Worm (Caenorhabditis elegans) whole organism, late embryonic: ENCODE data around the gene Y102A5C.40.

ENCODE experiments used
- C38D4.7 ChIP-seq: fragments of 200-800 bp; sonication (Bioruptor generic); optimal IDR thresholded peaks from 2 replicates; lab custom pipeline; 2018; ENCODE audit warnings: mild to moderate bottlenecking, missing genetic modification characterization, moderate library complexity, missing compliant biosample characterization
- F13H6.1 ChIP-seq: sonication (generic microtip); optimal IDR thresholded peaks from 2 replicates; lab custom pipeline; 2016; ENCODE audit warnings: missing genetic modification characterization, missing compliant biosample characterization
- K02D7.2 ChIP-seq: sonication (generic microtip); optimal IDR thresholded peaks from 2 replicates; lab custom pipeline; 2017; ENCODE audit warnings: mild to moderate bottlenecking, missing genetic modification characterization, missing compliant biosample characterization
- K09A11.1 ChIP-seq: sonication (generic microtip); optimal IDR thresholded peaks from 2 replicates; lab custom pipeline; 2017; ENCODE audit warnings: antibody characterized with exemption, mild to moderate bottlenecking, missing genetic modification characterization, missing compliant biosample characterization; ENCODE audit not compliant: insufficient read depth
- T23F11.4 ChIP-seq: fragments of 200-800 bp; sonication (Bioruptor generic); optimal IDR thresholded peaks from 2 replicates; lab custom pipeline; 2018; ENCODE audit warnings: mild to moderate bottlenecking, missing genetic modification characterization, missing compliant biosample characterization
- Y22D7AL.16 ChIP-seq: sonication (generic microtip); optimal IDR thresholded peaks from 2 replicates; lab custom pipeline; 2016; ENCODE audit warnings: missing genetic modification characterization, missing compliant biosample characterization
- ama-1 ChIP-seq: fragments of 150-350 bp; optimal IDR thresholded peaks from 2 replicates; lab custom pipeline; 2014
- ceh-14 ChIP-seq: sonication (generic microtip); optimal IDR thresholded peaks from 2 replicates; lab custom pipeline; 2016; ENCODE audit warnings: missing genotype, missing genetic modification characterization, missing compliant biosample characterization
- ceh-18 ChIP-seq: sonication (generic microtip); optimal IDR thresholded peaks from 2 replicates; lab custom pipeline; 2016; ENCODE audit warnings: missing genetic modification characterization, missing compliant biosample characterization
- ceh-19 ChIP-seq: fragments of 200-800 bp; sonication (Bioruptor generic); optimal IDR thresholded peaks from 2 replicates; lab custom pipeline; 2018; ENCODE audit warnings: mild to moderate bottlenecking, missing genetic modification characterization, missing compliant biosample characterization
- ceh-22 ChIP-seq: sonication (generic microtip); optimal IDR thresholded peaks from 2 replicates; lab custom pipeline; 2017; ENCODE audit warnings: missing biosample characterization, missing genetic modification characterization
- ceh-24 ChIP-seq: sonication (generic microtip); optimal IDR thresholded peaks from 2 replicates; lab custom pipeline; 2016; ENCODE audit warnings: mild to moderate bottlenecking, missing genetic modification characterization, missing compliant biosample characterization
- ceh-30 ChIP-seq: fragments of 150-350 bp; optimal IDR thresholded peaks from 2 replicates; lab custom pipeline; 2014; ENCODE audit warnings: missing biosample characterization, missing genetic modification characterization
- ceh-31 ChIP-seq: sonication (generic microtip); optimal IDR thresholded peaks from 2 replicates; lab custom pipeline; 2016; ENCODE audit warnings: missing genetic modification characterization, missing compliant biosample characterization
- ceh-9 ChIP-seq: sonication (generic microtip); optimal IDR thresholded peaks from 2 replicates; lab custom pipeline; 2016; ENCODE audit warnings: mild to moderate bottlenecking, missing genetic modification characterization, inconsistent platforms, missing compliant biosample characterization
- che-1 ChIP-seq: sonication (generic microtip); optimal IDR thresholded peaks from 2 replicates; lab custom pipeline; 2016; ENCODE audit warnings: mild to moderate bottlenecking, missing genetic modification characterization, missing compliant biosample characterization
- dmd-4 ChIP-seq: sonication (generic microtip); optimal IDR thresholded peaks from 2 replicates; lab custom pipeline; 2016; ENCODE audit warnings: borderline replicate concordance, missing genetic modification characterization, missing compliant biosample characterization
- dve-1 ChIP-seq: sonication (generic microtip); optimal IDR thresholded peaks from 2 replicates; lab custom pipeline; 2017; ENCODE audit warnings: antibody characterized with exemption, mild to moderate bottlenecking, missing genetic modification characterization, missing compliant biosample characterization
- elt-2 ChIP-seq: sonication (generic microtip); optimal IDR thresholded peaks from 2 replicates; lab custom pipeline; 2016; ENCODE audit warnings: missing genetic modification reagents, missing genetic modification characterization, missing compliant biosample characterization
- elt-4 ChIP-seq: sonication (generic microtip); optimal IDR thresholded peaks from 2 replicates; lab custom pipeline; 2016; ENCODE audit warnings: missing genetic modification characterization, missing compliant biosample characterization
- ets-4 ChIP-seq: sonication (generic microtip); optimal IDR thresholded peaks from 2 replicates; lab custom pipeline; 2016; ENCODE audit warnings: missing genetic modification characterization, missing compliant biosample characterization
- fax-1 ChIP-seq: sonication (generic microtip); optimal IDR thresholded peaks from 2 replicates; lab custom pipeline; 2016; ENCODE audit warnings: missing genotype, missing genetic modification characterization, missing compliant biosample characterization
- gmeb-2 ChIP-seq: sonication (generic microtip); optimal IDR thresholded peaks from 2 replicates; lab custom pipeline; 2016; ENCODE audit warnings: missing genetic modification characterization, inconsistent platforms, missing compliant biosample characterization
- hlh-13 ChIP-seq: fragments of 200-800 bp; sonication (Bioruptor generic); optimal IDR thresholded peaks from 2 replicates; lab custom pipeline; 2018; ENCODE audit warnings: mild to moderate bottlenecking, missing genetic modification characterization, missing compliant biosample characterization
- hlh-15 ChIP-seq: sonication (generic microtip); optimal IDR thresholded peaks from 2 replicates; lab custom pipeline; 2016; ENCODE audit warnings: missing genetic modification characterization, missing compliant biosample characterization
- hlh-30 ChIP-seq: sonication (generic microtip); optimal IDR thresholded peaks from 2 replicates; lab custom pipeline; 2017; ENCODE audit warnings: antibody characterized with exemption, missing genetic modification characterization, missing compliant biosample characterization; ENCODE audit not compliant: insufficient read depth
- hlh-6 ChIP-seq: sonication (generic microtip); optimal IDR thresholded peaks from 2 replicates; lab custom pipeline; 2016; ENCODE audit warnings: missing genotype, missing genetic modification characterization, missing compliant biosample characterization
- lin-11 ChIP-seq: fragments of 200-800 bp; sonication (Bioruptor generic); optimal IDR thresholded peaks from 2 replicates; lab custom pipeline; 2018; ENCODE audit warnings: mild to moderate bottlenecking, missing genetic modification characterization, missing compliant biosample characterization
- madf-2 ChIP-seq: sonication (generic microtip); optimal IDR thresholded peaks from 2 replicates; lab custom pipeline; 2017; ENCODE audit warnings: missing genetic modification characterization, missing compliant biosample characterization
- mec-3 ChIP-seq: sonication (generic microtip); optimal IDR thresholded peaks from 2 replicates; lab custom pipeline; 2016; ENCODE audit warnings: borderline replicate concordance, missing genetic modification characterization, missing compliant biosample characterization
- nhr-11 ChIP-seq: fragments of 150-350 bp; optimal IDR thresholded peaks from 2 replicates; lab custom pipeline; 2014; ENCODE audit warnings: missing biosample characterization, missing genetic modification characterization
- nhr-232 ChIP-seq: sonication (generic microtip); optimal IDR thresholded peaks from 2 replicates; lab custom pipeline; 2016; ENCODE audit warnings: missing genetic modification characterization, missing compliant biosample characterization
- odd-2 ChIP-seq: sonication (generic microtip); optimal IDR thresholded peaks from 2 replicates; lab custom pipeline; 2017; ENCODE audit warnings: antibody characterized with exemption, mild to moderate bottlenecking, missing genetic modification characterization, missing compliant biosample characterization
- pag-3 ChIP-seq: sonication (generic microtip); optimal IDR thresholded peaks from 2 replicates; lab custom pipeline; 2016; ENCODE audit warnings: missing compliant biosample characterization, missing genetic modification characterization, borderline replicate concordance
- pat-9 ChIP-seq: fragments of 200-800 bp; sonication (Bioruptor generic); optimal IDR thresholded peaks from 2 replicates; lab custom pipeline; 2018; ENCODE audit warnings: mild to moderate bottlenecking, missing genetic modification characterization, moderate library complexity, missing compliant biosample characterization
- pax-1 ChIP-seq: fragments of 150-350 bp; optimal IDR thresholded peaks from 2 replicates; lab custom pipeline; 2014; ENCODE audit warnings: missing biosample characterization, missing genetic modification characterization
- pha-2 ChIP-seq: sonication (generic microtip); optimal IDR thresholded peaks from 2 replicates; lab custom pipeline; 2017; ENCODE audit warnings: mild to moderate bottlenecking, missing genetic modification characterization, missing compliant biosample characterization
- pha-4 ChIP-seq: fragments of 150-350 bp; optimal IDR thresholded peaks from 2 replicates; lab custom pipeline; 2018; ENCODE audit warnings: missing biosample characterization, missing genetic modification reagents, missing genetic modification characterization
- pqm-1 ChIP-seq: sonication (generic microtip); optimal IDR thresholded peaks from 2 replicates; lab custom pipeline; 2016; ENCODE audit warnings: missing genetic modification characterization, missing compliant biosample characterization
- pros-1 ChIP-seq: fragments of 150-350 bp; optimal IDR thresholded peaks from 2 replicates; lab custom pipeline; 2014; ENCODE audit warnings: missing biosample characterization, missing genetic modification reagents, missing genetic modification characterization
- ref-2 ChIP-seq: sonication (generic microtip); optimal IDR thresholded peaks from 2 replicates; lab custom pipeline; 2016; ENCODE audit warnings: missing genetic modification characterization, missing compliant biosample characterization
- rnt-1 ChIP-seq: sonication (generic microtip); optimal IDR thresholded peaks from 2 replicates; lab custom pipeline; 2016; ENCODE audit warnings: missing genetic modification characterization, missing compliant biosample characterization
- sdc-2 ChIP-seq: sonication (generic microtip); optimal IDR thresholded peaks from 2 replicates; lab custom pipeline; 2016; ENCODE audit warnings: missing genotype, missing genetic modification characterization, missing compliant biosample characterization
- sox-2 ChIP-seq: fragments of 200-800 bp; sonication (Bioruptor generic); IDR thresholded peaks from 2 replicates; pipeline ENCODE4 v1.3.6; 2022; ENCODE audit warnings: missing genetic modification reagents, missing genetic modification characterization, missing compliant biosample characterization
- sox-4 ChIP-seq: sonication (generic microtip); optimal IDR thresholded peaks from 2 replicates; lab custom pipeline; 2017; ENCODE audit warnings: mild to moderate bottlenecking, missing genetic modification characterization, inconsistent platforms, missing compliant biosample characterization
- tbx-2 ChIP-seq: sonication (generic microtip); optimal IDR thresholded peaks from 2 replicates; lab custom pipeline; 2016; ENCODE audit warnings: missing genetic modification characterization, missing compliant biosample characterization
- tbx-7 ChIP-seq: sonication (generic microtip); optimal IDR thresholded peaks from 2 replicates; lab custom pipeline; 2016; ENCODE audit warnings: missing genotype, missing genetic modification characterization, missing compliant biosample characterization
- ttx-3 ChIP-seq: sonication (generic microtip); optimal IDR thresholded peaks from 2 replicates; lab custom pipeline; 2016; ENCODE audit warnings: missing genetic modification reagents, missing genetic modification characterization, missing compliant biosample characterization
- unc-3 ChIP-seq, 2 experiments: fragments of 200-800 bp in 1 of 2; sonication (Bioruptor generic) in 1 of 2; sonication (generic microtip) in 1 of 2; conservative IDR thresholded peaks in 1 of 2; optimal IDR thresholded peaks in 1 of 2; 2 replicates each; pipeline versions ENCODE4 v1.3.6 to Lab custom; 2016 to 2022; ENCODE audit warnings: missing compliant biosample characterization in 2 of 2, missing genetic modification characterization in 2 of 2, missing genetic modification reagents in 1 of 2
- unc-42 ChIP-seq: sonication (generic microtip); optimal IDR thresholded peaks from 2 replicates; lab custom pipeline; 2016; ENCODE audit warnings: missing genotype, missing genetic modification characterization, missing compliant biosample characterization
- unc-55 ChIP-seq: sonication (generic microtip); optimal IDR thresholded peaks from 2 replicates; lab custom pipeline; 2017; ENCODE audit warnings: missing biosample characterization, missing genetic modification reagents, missing genetic modification characterization
- unc-86 ChIP-seq: sonication (generic microtip); optimal IDR thresholded peaks from 2 replicates; lab custom pipeline; 2016; ENCODE audit warnings: missing genetic modification characterization, missing compliant biosample characterization
- zip-5 ChIP-seq: sonication (generic microtip); optimal IDR thresholded peaks from 2 replicates; lab custom pipeline; 2016; ENCODE audit warnings: missing genetic modification characterization, missing compliant biosample characterization

Gene Y102A5C.40

DNA sequence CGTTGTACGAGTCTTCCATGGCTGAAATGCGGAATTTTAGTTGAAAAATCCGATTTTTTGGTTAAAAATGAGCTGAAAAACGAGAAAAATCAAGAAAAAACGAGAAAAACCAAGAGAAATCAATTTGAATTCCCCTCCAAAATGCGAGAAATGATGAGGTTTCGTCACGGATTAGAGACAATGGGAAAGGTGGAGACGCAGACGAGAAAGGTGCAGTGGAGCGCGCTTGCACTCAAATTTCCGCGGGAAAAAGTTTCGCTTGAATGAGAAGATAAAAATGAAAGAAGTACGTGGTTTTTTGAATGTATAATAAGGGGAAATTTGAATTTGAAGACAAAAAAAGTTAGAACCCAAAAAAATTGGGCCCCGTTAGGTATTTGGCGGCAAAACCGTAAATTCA, 21.3 kb downstream of the Y102A5C.40 start, which contains the start of gene efl-1:
Gene efl-1, minus strand, starts transcription at position 21 of the 400 bp plus-strand sequence.
- TF ChIP-seq ceh-9 (tag; lab: Kevin White, UChicago) (no peak), K09A11.1 (tag; lab: Kevin White, UChicago) (peak; percentile 21), ceh-19 (GFP tag; lab: Kevin White, UChicago) (peak; percentile 34), gmeb-2 (tag; lab: Kevin White, UChicago) (no peak), pqm-1 (peak; percentile 19), che-1 (tag; lab: Kevin White, UChicago) (no peak), lin-11 (tag; lab: Kevin White, UChicago) (no peak), dmd-4 (tag; lab: Kevin White, UChicago) (no peak), ceh-14 (tag; lab: Kevin White, UChicago) (peak; percentile 77), hlh-13 (GFP tag; lab: Kevin White, UChicago) (no peak), madf-2 (tag; lab: Kevin White, UChicago) (no peak), ama-1 (lab: Kevin White, UChicago) (no peak), ceh-24 (tag; lab: Kevin White, UChicago) (no peak), ceh-18 (peak; percentile 70), unc-55 (GFP tag; lab: Kevin White, UChicago) (peak; percentile 88), hlh-6 (tag; lab: Kevin White, UChicago) (no peak), Y22D7AL.16 (no peak), sdc-2 (no peak), T23F11.4 (GFP tag; lab: Kevin White, UChicago) (no peak), hlh-15 (tag; lab: Kevin White, UChicago) (no peak), K02D7.2 (tag; lab: Kevin White, UChicago) (no peak), pha-4 (tag; lab: Kevin White, UChicago) (no peak), ceh-22 (no peak), C38D4.7 (GFP tag; lab: Kevin White, UChicago) (no peak), elt-2 (peak; percentile 61), pax-1 (peak; percentile 94), nhr-232 (tag; lab: Kevin White, UChicago) (no peak), dve-1 (tag; lab: Kevin White, UChicago) (peak; percentile 57), mec-3 (tag; lab: Kevin White, UChicago) (no peak), tbx-2 (tag; lab: Kevin White, UChicago) (peak; percentile 52), ceh-30 (tag; lab: Kevin White, UChicago) (no peak), pha-2 (no peak), odd-2 (tag; lab: Kevin White, UChicago) (no peak), tbx-7 (no peak), unc-86 (tag; lab: Kevin White, UChicago) (no peak), unc-42 (tag; lab: Kevin White, UChicago) (peak; percentile 98), fax-1 (tag; lab: Kevin White, UChicago) (no peak), ceh-31 (tag; lab: Kevin White, UChicago) (peak; percentile 58), elt-4 (no peak), ttx-3 (tag; lab: Kevin White, UChicago) (no peak), F13H6.1 (tag; lab: Kevin White, UChicago) (no peak), pros-1 (peak; percentile 58), rnt-1 (tag; lab: Kevin White, UChicago) (peak; percentile 78), pag-3 (tag; lab: Kevin White, UChicago) (no peak), nhr-11 (tag; lab: Kevin White, UChicago) (no peak), ref-2 (tag; lab: Kevin White, UChicago) (peak; percentile 66), sox-4 (no peak), ets-4 (peak; percentile 17), hlh-30 (peak; percentile 8), sox-2 (GFP tag; lab: Robert Waterston, UW) (no peak; the same call in 1 of the 2 replicates), zip-5 (tag; lab: Kevin White, UChicago) (no peak), pat-9 (tag; lab: Kevin White, UChicago) (no peak), unc-3 (GFP tag; conservative IDR thresholded peaks at IDR 0.05; lab: Robert Waterston, UW) (no peak), unc-3 (tag; optimal IDR thresholded peaks at IDR 0.05; lab: Kevin White, UChicago) (no peak)
